Worm (Caenorhabditis elegans): ENCODE data around the gene C50B8.6.

DNA sequence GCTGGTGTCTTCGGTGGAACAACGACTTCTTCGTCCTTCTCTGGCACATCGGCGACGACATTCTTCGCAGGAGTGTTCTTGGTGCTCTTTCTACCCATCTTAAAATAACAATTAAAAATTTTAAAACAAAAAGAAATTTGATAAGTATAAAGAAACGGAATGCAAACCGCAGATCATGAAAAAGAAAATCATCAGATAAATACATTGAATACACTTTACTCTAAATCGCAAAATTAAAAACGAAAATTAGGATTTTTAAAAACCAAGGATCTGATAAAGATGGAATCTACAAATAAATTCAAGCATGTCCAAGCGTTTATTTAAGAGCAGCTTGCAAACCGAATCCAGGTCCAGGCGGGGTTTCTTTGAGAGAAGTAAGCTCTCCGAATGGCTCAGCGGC, 45.7 kb downstream of the C50B8.6 start, which contains the start of gene F53F4.11:
- TF ChIP-seq dpl-1 (GFP tag; optimal IDR thresholded peaks at IDR 0.05) = no peak
- no peak for TF ChIP-seq lin-13 (GFP tag; optimal IDR thresholded peaks at IDR 0.05)
- no peak for TF ChIP-seq elt-3 (tag; optimal IDR thresholded peaks at IDR 0.05)
- TF ChIP-seq pqm-1 (tag; optimal IDR thresholded peaks at IDR 0.05) = no peak
- TF ChIP-seq snpc-4 (tag; optimal IDR thresholded peaks at IDR 0.05) = no peak
- no peak for TF ChIP-seq ztf-11 (tag; optimal IDR thresholded peaks at IDR 0.05)
- no peak for TF ChIP-seq elt-2 (tag; optimal IDR thresholded peaks at IDR 0.05)
- TF ChIP-seq lin-35 (GFP tag; optimal IDR thresholded peaks at IDR 0.05) = no peak
- TF ChIP-seq tbx-2 (tag; optimal IDR thresholded peaks at IDR 0.05) = no peak
- no peak for TF ChIP-seq nhr-28 (tag; optimal IDR thresholded peaks at IDR 0.05)
- TF ChIP-seq nhr-11 (tag; optimal IDR thresholded peaks at IDR 0.05) = no peak
- no peak for TF ChIP-seq unc-86 (tag; optimal IDR thresholded peaks at IDR 0.05)
- no peak for TF ChIP-seq fkh-10 (GFP tag; optimal IDR thresholded peaks at IDR 0.05)
- TF ChIP-seq nhr-77 (tag; optimal IDR thresholded peaks at IDR 0.05) = no peak

Measured in whole organism, L1 larva.